Worm (Caenorhabditis elegans): ENCODE measurements around the gene F08B12.11.

DNA sequence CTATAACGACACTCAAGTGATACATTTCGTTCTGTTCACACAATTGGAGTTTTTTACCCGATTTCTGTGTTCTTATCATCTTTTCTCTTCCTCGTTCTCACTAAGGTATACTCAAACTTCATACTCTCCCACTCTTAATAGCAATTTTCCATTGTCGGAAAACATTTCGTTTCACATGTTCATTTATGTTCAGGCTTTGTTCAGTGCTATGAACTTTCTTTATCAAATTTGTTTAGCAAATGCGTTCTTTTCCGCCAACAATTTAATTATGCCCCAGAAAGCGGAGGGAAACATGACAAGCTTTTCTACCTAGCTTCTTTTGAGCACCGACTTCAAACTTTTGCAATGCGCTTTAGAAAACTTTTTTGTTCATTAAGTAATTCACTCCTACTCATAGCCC lies 39.4 kb upstream of the F08B12.11 start:
- TF ChIP-seq ama-1 (optimal IDR thresholded peaks at IDR 0.05) (no peak), flt-1 (GFP tag; IDR thresholded peaks at IDR 0.05) (no peak), hnd-1 (tag; optimal IDR thresholded peaks at IDR 0.05) (no peak), B0310.2 (tag; optimal IDR thresholded peaks at IDR 0.05) (no peak), tra-4 (tag; optimal IDR thresholded peaks at IDR 0.05) (no peak), ceh-13 (GFP tag; optimal IDR thresholded peaks at IDR 0.05) (no peak), aly-1 (tag; optimal IDR thresholded peaks at IDR 0.05) (no peak), tbx-11 (GFP tag; IDR thresholded peaks at IDR 0.05) (no peak), pes-1 (GFP tag; IDR thresholded peaks at IDR 0.05) (no peak)

Data from whole organism, early embryonic.